Worm (Caenorhabditis elegans) whole organism, early embryonic: ENCODE data around the gene str-220.

Source experiments
- ama-1 ChIP-seq: fragments of 150-350 bp; optimal IDR thresholded peaks from 2 replicates; lab custom pipeline; 2014
- ets-7 ChIP-seq: sonication (generic microtip); optimal IDR thresholded peaks from 2 replicates; lab custom pipeline; 2016; ENCODE audit warnings: missing genotype, missing genetic modification characterization, missing compliant biosample characterization
- hnd-1 ChIP-seq: sonication (generic microtip); optimal IDR thresholded peaks from 2 replicates; lab custom pipeline; 2016; ENCODE audit warnings: missing genetic modification characterization, missing compliant biosample characterization
- sea-1 ChIP-seq: fragments of 200-800 bp; sonication (Bioruptor generic); conservative IDR thresholded peaks from 2 replicates; pipeline ENCODE4 v1.3.6; 2022; ENCODE audit warnings: missing genetic modification characterization, missing compliant biosample characterization
- tbx-11 ChIP-seq: fragments of 200-800 bp; sonication (Bioruptor generic); IDR thresholded peaks from 2 replicates; pipeline ENCODE4 v1.3.6; 2022; ENCODE audit warnings: missing genetic modification characterization, missing compliant biosample characterization

DNA sequence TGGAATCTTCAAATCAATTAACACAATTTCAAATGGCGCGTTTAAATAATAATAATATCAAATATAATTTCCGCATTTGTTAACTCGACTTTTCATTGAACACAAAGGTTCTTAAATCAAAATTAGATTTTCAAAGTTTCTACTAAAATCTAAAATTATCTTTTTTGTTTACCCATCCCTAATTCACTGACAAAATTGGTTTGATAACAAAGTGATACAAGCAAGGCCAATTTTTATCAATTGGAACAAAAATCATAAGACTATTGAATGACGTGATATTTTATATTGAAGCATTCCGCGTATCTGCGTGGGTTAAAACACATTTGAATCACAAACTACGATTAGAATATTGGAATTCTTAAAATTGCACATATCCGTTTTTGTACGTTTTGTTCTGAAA lies 19.3 kb upstream of the str-220 start:
- no peak for TF ChIP-seq ama-1 (lab: Kevin White, UChicago)
- TF ChIP-seq ets-7 (tag; lab: Kevin White, UChicago) = no peak
- TF ChIP-seq tbx-11 (GFP tag; lab: Robert Waterston, UW) = no peak
- no peak for TF ChIP-seq sea-1
- no peak for TF ChIP-seq hnd-1
